Worm (Caenorhabditis elegans) whole organism, L2 larva: Measurements from ENCODE around the gene K09A9.6.

ENCODE experiments used
- R02D3.7 ChIP-seq: fragments of 150-350 bp; optimal IDR thresholded peaks from 2 replicates; lab custom pipeline; 2014; ENCODE audit warnings: missing biosample characterization, missing genetic modification characterization
- crh-2 ChIP-seq: sonication (generic microtip); optimal IDR thresholded peaks from 2 replicates; lab custom pipeline; 2017; ENCODE audit warnings: missing biosample characterization, missing genetic modification characterization
- nhr-21 ChIP-seq: fragments of 150-350 bp; optimal IDR thresholded peaks from 2 replicates; lab custom pipeline; 2014; ENCODE audit warnings: missing biosample characterization, missing genetic modification characterization
- nhr-23 ChIP-seq: fragments of 150-350 bp; optimal IDR thresholded peaks from 2 replicates; lab custom pipeline; 2014; ENCODE audit warnings: missing biosample characterization, missing genetic modification reagents, missing genetic modification characterization

- TF ChIP-seq R02D3.7: no peak
- TF ChIP-seq crh-2 (tag; lab: Kevin White, UChicago): no peak
- no peak for TF ChIP-seq nhr-23 (tag; lab: Kevin White, UChicago)
- peak; percentile 6 for TF ChIP-seq nhr-21 (tag; lab: Kevin White, UChicago)
Measured at ce11 chrX:15533260-15533659, 43.8 kb upstream of the K09A9.6 start.
